Worm (Caenorhabditis elegans): ENCODE data around the gene arg-1.
"Not testable (repeated sequence)": the region's sequence is repeated elsewhere in the genome, so short reads cannot be mapped to it uniquely, and the experiment has no call there.

arg-1 gene

DNA sequence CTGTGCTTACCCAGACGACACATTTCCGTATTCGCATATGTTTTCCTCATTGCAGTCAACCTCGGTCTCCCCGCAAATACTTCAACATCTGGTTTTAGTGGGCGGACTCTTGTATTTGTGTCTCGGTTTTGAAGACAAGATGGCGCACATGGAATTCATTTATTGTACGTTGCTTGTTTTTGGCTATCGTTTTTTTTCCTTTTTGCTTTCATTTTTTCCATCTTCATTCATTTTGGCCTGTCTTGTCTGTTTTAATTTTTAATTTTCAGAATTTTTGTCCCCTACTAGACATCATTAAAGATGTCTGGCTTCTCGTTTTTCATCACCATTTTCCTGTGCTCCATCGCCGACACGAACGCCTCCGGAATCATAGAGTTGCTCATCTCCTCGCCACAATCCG is at the start of gene arg-1:
Gene arg-1, plus strand, starts transcription at position 301 of the 400 bp plus-strand sequence.
- TF ChIP-seq F37B4.10 (GFP tag; IDR thresholded peaks at IDR 0.05) (no peak), B0019.2 (GFP tag; conservative IDR thresholded peaks at IDR 0.05) (no peak), Y95B8A.8 (GFP tag; IDR thresholded peaks at IDR 0.05) (no peak), let-607 (tag; optimal IDR thresholded peaks at IDR 0.05) (no peak), hlh-26 (GFP tag; conservative IDR thresholded peaks at IDR 0.05) (no peak), sptf-2 (GFP tag; optimal IDR thresholded peaks at IDR 0.05) (no peak), lsl-1 (GFP tag; optimal IDR thresholded peaks at IDR 0.05) (no peak), rpc-1 (optimal IDR thresholded peaks at IDR 0.05) (no peak), rpc-1 (tag; optimal IDR thresholded peaks at IDR 0.05) (no peak), bed-2 (GFP tag; IDR thresholded peaks at IDR 0.05) (no peak), F57C9.4 (tag; optimal IDR thresholded peaks at IDR 0.05) (no peak), efl-1 (GFP tag; optimal IDR thresholded peaks at IDR 0.05) (no peak), gei-17 (GFP tag; optimal IDR thresholded peaks at IDR 0.05) (no peak), B0261.1 (tag; optimal IDR thresholded peaks at IDR 0.05) (no peak), F23B12.7 (tag; optimal IDR thresholded peaks at IDR 0.05; ENCODE audit: insufficient read depth) (no peak), F39B2.1 (GFP tag; IDR thresholded peaks at IDR 0.05) (no peak)

DNA sequence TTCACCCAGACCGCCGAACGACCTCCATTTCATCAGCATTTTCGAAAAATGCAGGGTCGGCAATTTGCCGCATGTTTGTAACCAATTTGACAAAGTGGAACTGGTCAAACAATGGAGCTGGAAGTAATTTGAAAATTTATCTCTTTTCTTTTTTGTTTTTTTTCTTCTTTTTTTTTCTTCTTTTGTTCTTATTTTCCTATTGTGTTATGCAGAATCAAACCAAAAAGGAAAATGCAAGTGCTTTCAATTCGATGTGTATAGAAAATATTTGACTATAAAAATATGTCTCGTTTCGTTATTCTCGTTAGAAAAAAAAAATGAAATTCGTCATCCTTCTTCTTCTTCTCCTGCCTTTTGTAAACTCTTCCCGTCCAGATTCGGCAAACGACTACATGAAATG is 49.1 kb upstream of the arg-1 start, which contains the start of gene F07G6.10:
Gene F07G6.10, plus strand, starts transcription at position 301 of the 400 bp plus-strand sequence.
- TF ChIP-seq rpc-1 (optimal IDR thresholded peaks at IDR 0.05) (no peak), rpc-1 (tag; optimal IDR thresholded peaks at IDR 0.05) (no peak), chd-7 (tag; optimal IDR thresholded peaks at IDR 0.05) (no peak), nhr-179 (tag; optimal IDR thresholded peaks at IDR 0.05) (no peak), tlf-1 (GFP tag; optimal IDR thresholded peaks at IDR 0.05) (no peak)

DNA sequence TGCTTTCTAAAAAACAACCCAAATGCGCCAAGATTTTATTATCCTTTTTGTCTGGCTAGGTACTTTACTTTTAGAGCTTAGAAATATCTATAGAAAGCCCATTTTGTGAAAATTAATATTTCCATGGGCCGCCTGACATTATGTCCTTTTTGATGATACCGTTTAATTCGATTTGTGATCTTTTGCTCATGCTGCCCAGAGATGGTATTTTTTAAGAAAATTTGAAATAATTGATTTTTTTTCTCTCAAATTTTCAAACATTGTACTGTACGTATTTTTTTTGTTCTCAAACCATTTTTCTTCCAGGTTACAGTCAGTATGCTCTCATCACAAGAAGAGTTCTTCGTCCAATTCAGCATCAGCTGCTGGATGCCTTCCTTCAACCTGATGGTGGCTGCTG is 44.2 kb upstream of the arg-1 start, which contains the start of gene Y75D11A.2:
Gene Y75D11A.2, plus strand, starts transcription at position 301 of the 400 bp plus-strand sequence.
- TF ChIP-seq pha-4 (tag; optimal IDR thresholded peaks at IDR 0.05); aptf-3 (GFP tag; IDR thresholded peaks at IDR 0.05); cebp-2 (GFP tag; IDR thresholded peaks at IDR 0.05): not testable (repeated sequence)

DNA sequence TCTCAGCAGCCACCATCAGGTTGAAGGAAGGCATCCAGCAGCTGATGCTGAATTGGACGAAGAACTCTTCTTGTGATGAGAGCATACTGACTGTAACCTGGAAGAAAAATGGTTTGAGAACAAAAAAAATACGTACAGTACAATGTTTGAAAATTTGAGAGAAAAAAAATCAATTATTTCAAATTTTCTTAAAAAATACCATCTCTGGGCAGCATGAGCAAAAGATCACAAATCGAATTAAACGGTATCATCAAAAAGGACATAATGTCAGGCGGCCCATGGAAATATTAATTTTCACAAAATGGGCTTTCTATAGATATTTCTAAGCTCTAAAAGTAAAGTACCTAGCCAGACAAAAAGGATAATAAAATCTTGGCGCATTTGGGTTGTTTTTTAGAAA is 40.6 kb upstream of the arg-1 start, which contains the start of gene Y75D11A.3:
Gene Y75D11A.3, minus strand, starts transcription at position 101 of the 400 bp plus-strand sequence.
- not testable (repeated sequence) for TF ChIP-seq Y79H2A.3 (GFP tag; conservative IDR thresholded peaks at IDR 0.05); bed-2 (GFP tag; IDR thresholded peaks at IDR 0.05); F10E7.11 (tag; optimal IDR thresholded peaks at IDR 0.05)

DNA sequence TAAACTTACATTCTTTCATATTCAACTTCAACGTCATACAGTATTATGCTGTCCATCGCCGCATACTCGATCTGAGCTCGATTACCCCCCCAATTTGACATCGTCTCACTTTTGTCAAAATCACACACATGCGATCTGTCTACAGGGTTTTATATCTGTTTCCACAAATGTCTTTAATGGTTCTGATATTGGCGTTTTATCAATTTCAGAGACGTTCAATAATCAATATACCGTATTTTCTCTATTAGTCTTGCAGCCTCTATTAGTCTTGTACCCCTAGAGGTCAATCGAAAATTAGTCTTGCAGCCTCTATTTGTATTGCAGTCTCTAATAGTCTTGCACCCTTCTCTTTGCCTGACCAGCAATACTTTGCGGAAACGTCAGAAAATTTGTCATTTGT is 38.2 kb upstream of the arg-1 start, which contains the start of gene Y75D11A.6:
Gene Y75D11A.6, minus strand, starts transcription at position 101 of the 400 bp plus-strand sequence.
- not testable (repeated sequence) for TF ChIP-seq mcd-1 (GFP tag; IDR thresholded peaks at IDR 0.05); hlh-12 (tag; optimal IDR thresholded peaks at IDR 0.05); zfh-2 (GFP tag; conservative IDR thresholded peaks at IDR 0.05)

ce11 chrX:1769636-1770035 is 17.1 kb upstream of the arg-1 start:
- TF ChIP-seq B0336.3 (GFP tag; IDR thresholded peaks at IDR 0.05) (no peak), hsf-1 (GFP tag; IDR thresholded peaks at IDR 0.05) (no peak), madf-6 (GFP tag; IDR thresholded peaks at IDR 0.05) (no peak), F33H1.4 (GFP tag; IDR thresholded peaks at IDR 0.05) (no peak)
